Worm (Caenorhabditis elegans) whole organism, early embryonic: ENCODE measurements around the gene sds-22.

ENCODE experiments used
- B0310.2 ChIP-seq: sonication (generic microtip); optimal IDR thresholded peaks from 2 replicates; lab custom pipeline; 2016; ENCODE audit warnings: mild to moderate bottlenecking, missing genetic modification characterization, missing compliant biosample characterization
- F13C5.2 ChIP-seq: sonication (generic microtip); optimal IDR thresholded peaks from 2 replicates; lab custom pipeline; 2017; ENCODE audit warnings: mild to moderate bottlenecking, missing genetic modification characterization, inconsistent platforms, missing compliant biosample characterization
- aly-1 ChIP-seq: sonication (generic microtip); optimal IDR thresholded peaks from 2 replicates; lab custom pipeline; 2016; ENCODE audit warnings: missing genetic modification characterization, missing compliant biosample characterization
- ama-1 ChIP-seq: fragments of 150-350 bp; optimal IDR thresholded peaks from 2 replicates; lab custom pipeline; 2014
- ceh-13 ChIP-seq: fragments of 200-800 bp; sonication (Bioruptor generic); optimal IDR thresholded peaks from 2 replicates; lab custom pipeline; 2018; ENCODE audit warnings: mild to moderate bottlenecking, missing genetic modification characterization, missing compliant biosample characterization
- ceh-36 ChIP-seq: sonication (generic microtip); optimal IDR thresholded peaks from 2 replicates; lab custom pipeline; 2016; ENCODE audit warnings: missing genetic modification characterization, inconsistent platforms, missing compliant biosample characterization
- ets-7 ChIP-seq: sonication (generic microtip); optimal IDR thresholded peaks from 2 replicates; lab custom pipeline; 2016; ENCODE audit warnings: missing genotype, missing genetic modification characterization, missing compliant biosample characterization
- flt-1 ChIP-seq: fragments of 200-800 bp; sonication (Bioruptor generic); IDR thresholded peaks from 2 replicates; pipeline ENCODE4 v1.3.6; 2022; ENCODE audit warnings: missing genetic modification characterization, missing compliant biosample characterization
- hmbx-1 ChIP-seq: sonication (generic microtip); optimal IDR thresholded peaks from 2 replicates; lab custom pipeline; 2016; ENCODE audit warnings: mild to moderate bottlenecking, missing genetic modification characterization, missing compliant biosample characterization
- hmg-4 ChIP-seq: fragments of 200-800 bp; sonication (Bioruptor generic); optimal IDR thresholded peaks from 2 replicates; lab custom pipeline; 2018; ENCODE audit warnings: mild to moderate bottlenecking, missing genetic modification characterization, missing compliant biosample characterization
- hnd-1 ChIP-seq: sonication (generic microtip); optimal IDR thresholded peaks from 2 replicates; lab custom pipeline; 2016; ENCODE audit warnings: missing genetic modification characterization, missing compliant biosample characterization
- pes-1 ChIP-seq: fragments of 200-800 bp; sonication (Bioruptor generic); IDR thresholded peaks from 2 replicates; pipeline ENCODE4 v1.3.6; 2022; ENCODE audit warnings: missing genetic modification reagents, missing genetic modification characterization, missing compliant biosample characterization
- scrt-1 ChIP-seq: fragments of 200-800 bp; sonication (Bioruptor generic); IDR thresholded peaks from 2 replicates; pipeline ENCODE4 v1.3.6; 2022; ENCODE audit warnings: missing genetic modification characterization, missing compliant biosample characterization
- sea-1 ChIP-seq: fragments of 200-800 bp; sonication (Bioruptor generic); conservative IDR thresholded peaks from 2 replicates; pipeline ENCODE4 v1.3.6; 2022; ENCODE audit warnings: missing genetic modification characterization, missing compliant biosample characterization
- tbx-11 ChIP-seq: fragments of 200-800 bp; sonication (Bioruptor generic); IDR thresholded peaks from 2 replicates; pipeline ENCODE4 v1.3.6; 2022; ENCODE audit warnings: missing genetic modification characterization, missing compliant biosample characterization
- tbx-37 ChIP-seq: fragments of 200-800 bp; sonication (Bioruptor generic); conservative IDR thresholded peaks from 2 replicates; pipeline ENCODE4 v1.3.6; 2022; ENCODE audit warnings: missing genetic modification reagents, missing genetic modification characterization, missing compliant biosample characterization
- tra-4 ChIP-seq: sonication (generic microtip); optimal IDR thresholded peaks from 2 replicates; lab custom pipeline; 2017; ENCODE audit warnings: missing genetic modification characterization, missing compliant biosample characterization

Gene sds-22

DNA sequence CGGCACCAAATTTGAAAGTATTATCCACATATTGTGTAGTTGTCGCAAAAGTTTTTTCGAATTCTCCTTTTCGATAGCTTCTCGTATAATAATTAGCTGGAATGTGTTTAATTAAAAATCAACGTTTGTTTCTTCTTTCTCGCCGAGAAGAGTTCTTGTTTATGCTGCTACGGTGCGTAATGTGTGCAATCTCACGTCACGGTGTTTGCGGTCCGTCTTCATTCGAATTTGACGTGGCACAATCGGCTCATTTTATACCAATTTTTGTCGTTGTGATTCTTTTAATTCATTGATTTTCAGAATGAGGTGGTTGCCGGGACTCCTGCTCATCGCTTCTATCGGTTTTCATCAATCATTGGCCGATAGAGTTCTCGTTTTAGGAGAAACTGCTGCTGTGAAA lies 6.0 kb downstream of the sds-22 start, which contains the start of gene ostb-1:
Gene ostb-1 (plus strand): TSS at position 301 of the 400 bp plus-strand sequence.
- no peak for TF ChIP-seq hnd-1 (tag; lab: Kevin White, UChicago)
- no peak for TF ChIP-seq ceh-13 (GFP tag; lab: Kevin White, UChicago)
- no peak for TF ChIP-seq ceh-36
- no peak for TF ChIP-seq tra-4 (tag; lab: Kevin White, UChicago)
- TF ChIP-seq F13C5.2: no peak
- no peak for TF ChIP-seq B0310.2 (tag; lab: Kevin White, UChicago)
- TF ChIP-seq tbx-37 (GFP tag; lab: Robert Waterston, UW): no peak
- TF ChIP-seq hmg-4 (GFP tag; lab: Kevin White, UChicago): no peak
- no peak for TF ChIP-seq ama-1 (lab: Kevin White, UChicago)
- TF ChIP-seq aly-1 (tag; lab: Kevin White, UChicago): no peak
- TF ChIP-seq scrt-1 (GFP tag; lab: Robert Waterston, UW): no peak
- TF ChIP-seq ets-7 (tag; lab: Kevin White, UChicago): no peak
- TF ChIP-seq hmbx-1 (tag; lab: Kevin White, UChicago): no peak
- TF ChIP-seq flt-1 (GFP tag; lab: Robert Waterston, UW): no peak
- TF ChIP-seq pes-1 (GFP tag; lab: Robert Waterston, UW): no peak
- no peak for TF ChIP-seq sea-1 (GFP tag; lab: Robert Waterston, UW)
- TF ChIP-seq tbx-11 (GFP tag; lab: Robert Waterston, UW): no peak

DNA sequence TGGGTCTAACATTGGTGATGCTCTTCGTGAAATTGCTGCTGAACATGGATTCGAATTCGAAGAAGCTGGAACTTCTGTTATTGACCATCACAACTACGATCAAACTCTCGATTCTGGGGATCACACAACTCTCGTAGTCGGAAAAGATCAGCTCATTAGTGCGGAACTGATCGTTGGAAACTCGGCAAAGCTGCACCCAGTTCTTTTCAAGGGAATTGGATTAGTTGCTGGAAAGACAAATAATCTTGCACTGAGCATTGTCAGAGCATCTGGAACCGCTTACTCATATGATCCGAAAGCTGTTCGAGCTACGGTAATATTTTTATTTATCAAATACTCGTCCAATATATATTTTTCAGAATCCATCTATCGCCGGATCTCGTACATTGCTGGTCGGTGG lies 6.7 kb downstream of the sds-22 start:
- no peak for TF ChIP-seq ceh-13 (GFP tag; lab: Kevin White, UChicago)
- TF ChIP-seq sea-1 (GFP tag; lab: Robert Waterston, UW): no peak
- TF ChIP-seq flt-1 (GFP tag; lab: Robert Waterston, UW): no peak
- no peak for TF ChIP-seq ets-7 (tag; lab: Kevin White, UChicago)
- TF ChIP-seq tra-4 (tag; lab: Kevin White, UChicago): no peak
- TF ChIP-seq pes-1 (GFP tag; lab: Robert Waterston, UW): no peak

DNA sequence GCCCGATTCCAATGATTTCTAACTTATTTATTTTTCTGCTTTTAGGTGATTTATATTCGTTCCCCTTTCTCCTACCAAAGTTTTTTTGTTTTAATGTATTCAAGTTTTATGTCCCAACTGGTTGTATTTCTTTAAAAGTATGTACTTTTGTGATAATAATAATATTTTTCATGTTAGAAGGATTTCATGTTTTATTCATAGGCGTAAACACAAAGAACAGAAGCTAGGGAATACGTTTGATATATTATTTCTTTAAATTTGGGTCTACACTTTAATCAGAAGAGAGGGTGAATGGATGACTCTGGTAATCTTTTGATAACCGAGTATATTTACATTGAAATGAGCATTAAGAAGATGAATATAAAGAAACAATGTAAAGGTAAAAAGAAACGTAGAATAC lies 7.9 kb downstream of the sds-22 start:
- TF ChIP-seq ceh-36: no peak

DNA sequence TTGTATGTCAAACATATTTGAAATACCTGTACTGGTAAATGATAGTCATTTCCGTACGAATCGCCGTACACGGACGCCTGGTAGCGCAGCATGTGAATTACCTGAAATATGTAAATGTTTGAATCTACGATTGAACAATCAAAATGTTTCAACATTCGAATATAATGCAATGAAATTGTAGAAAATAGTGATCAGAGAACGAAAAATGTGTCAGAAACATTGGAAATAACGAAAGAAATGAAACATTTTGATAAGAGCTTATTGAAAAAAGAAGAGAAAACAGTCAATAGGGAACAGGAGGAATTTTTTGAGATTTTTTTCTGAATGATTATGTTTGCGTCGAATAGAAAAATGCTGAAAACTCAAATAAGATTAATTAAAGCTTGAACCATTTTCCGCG lies 11.9 kb downstream of the sds-22 start, which contains the start of gene ztf-17:
Gene ztf-17 (minus strand): TSS at position 101 of the 400 bp plus-strand sequence.
- TF ChIP-seq F13C5.2 (no peak), tbx-11 (GFP tag; lab: Robert Waterston, UW) (no peak), scrt-1 (GFP tag; lab: Robert Waterston, UW) (no peak), pes-1 (GFP tag; lab: Robert Waterston, UW) (no peak), tbx-37 (GFP tag; lab: Robert Waterston, UW) (no peak), flt-1 (GFP tag; lab: Robert Waterston, UW) (no peak), hmbx-1 (tag; lab: Kevin White, UChicago) (no peak), ceh-36 (no peak), sea-1 (GFP tag; lab: Robert Waterston, UW) (no peak), tra-4 (tag; lab: Kevin White, UChicago) (no peak), ceh-13 (GFP tag; lab: Kevin White, UChicago) (no peak), hnd-1 (tag; lab: Kevin White, UChicago) (no peak), ets-7 (tag; lab: Kevin White, UChicago) (no peak), B0310.2 (tag; lab: Kevin White, UChicago) (no peak), aly-1 (tag; lab: Kevin White, UChicago) (no peak), ama-1 (lab: Kevin White, UChicago) (no peak), hmg-4 (GFP tag; lab: Kevin White, UChicago) (no peak)

DNA sequence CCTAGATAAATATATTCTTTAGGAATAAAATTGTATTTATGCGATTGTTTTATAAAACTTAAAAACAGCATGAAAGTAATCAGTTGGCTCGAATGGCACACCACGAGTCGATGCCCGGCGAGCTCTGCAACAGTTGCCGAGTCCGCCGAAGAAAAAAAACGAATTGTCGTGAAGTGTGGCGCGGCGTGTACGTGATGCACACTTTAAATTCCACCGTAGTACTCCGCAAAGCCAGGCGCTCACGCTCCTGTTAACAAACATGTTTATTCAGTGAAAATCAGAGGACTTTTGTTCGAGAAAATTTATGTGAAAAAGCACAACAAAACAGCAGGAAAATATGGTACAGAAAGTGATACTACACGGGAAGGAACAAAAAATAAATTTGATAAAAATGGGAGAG lies 12.4 kb downstream of the sds-22 start:
- TF ChIP-seq tbx-37 (GFP tag; lab: Robert Waterston, UW) (no peak), tbx-11 (GFP tag; lab: Robert Waterston, UW) (no peak), tra-4 (tag; lab: Kevin White, UChicago) (no peak), sea-1 (GFP tag; lab: Robert Waterston, UW) (no peak), flt-1 (GFP tag; lab: Robert Waterston, UW) (no peak), aly-1 (tag; lab: Kevin White, UChicago) (no peak), ama-1 (lab: Kevin White, UChicago) (no peak), scrt-1 (GFP tag; lab: Robert Waterston, UW) (no peak), hnd-1 (tag; lab: Kevin White, UChicago) (no peak), F13C5.2 (no peak), hmg-4 (GFP tag; lab: Kevin White, UChicago) (no peak), B0310.2 (tag; lab: Kevin White, UChicago) (no peak), hmbx-1 (tag; lab: Kevin White, UChicago) (no peak), ets-7 (tag; lab: Kevin White, UChicago) (no peak), ceh-13 (GFP tag; lab: Kevin White, UChicago) (no peak)

DNA sequence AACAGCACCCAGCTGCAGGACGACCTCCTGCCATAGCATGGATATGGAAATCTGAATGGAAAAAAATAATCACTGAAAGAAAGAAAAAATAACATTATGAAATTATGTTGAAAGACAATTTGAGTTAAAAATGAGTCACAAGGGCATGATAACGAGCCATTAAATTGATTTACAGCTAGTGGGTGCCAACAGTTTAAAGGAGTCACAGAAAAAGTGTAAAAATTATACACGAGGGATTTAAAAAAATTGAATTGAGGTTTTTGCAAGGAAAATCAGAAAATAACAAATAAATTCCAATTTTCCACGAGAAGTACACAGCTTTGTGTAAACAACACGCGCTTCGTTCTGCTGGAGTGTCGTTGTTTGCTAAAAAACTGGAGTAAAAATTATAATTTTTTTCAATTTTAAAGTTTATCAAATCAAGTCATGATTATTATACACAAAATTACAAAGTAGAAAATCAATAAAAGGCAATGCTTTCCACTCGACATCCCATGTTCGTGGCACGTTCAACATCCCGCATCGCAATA lies 15.7 kb downstream of the sds-22 start, which contains the start of gene T01H3.3:
Gene T01H3.3 (minus strand): TSS at position 51 of the 530 bp plus-strand sequence.
- TF ChIP-seq F13C5.2: no peak
- TF ChIP-seq sea-1 (GFP tag; lab: Robert Waterston, UW): no peak

DNA sequence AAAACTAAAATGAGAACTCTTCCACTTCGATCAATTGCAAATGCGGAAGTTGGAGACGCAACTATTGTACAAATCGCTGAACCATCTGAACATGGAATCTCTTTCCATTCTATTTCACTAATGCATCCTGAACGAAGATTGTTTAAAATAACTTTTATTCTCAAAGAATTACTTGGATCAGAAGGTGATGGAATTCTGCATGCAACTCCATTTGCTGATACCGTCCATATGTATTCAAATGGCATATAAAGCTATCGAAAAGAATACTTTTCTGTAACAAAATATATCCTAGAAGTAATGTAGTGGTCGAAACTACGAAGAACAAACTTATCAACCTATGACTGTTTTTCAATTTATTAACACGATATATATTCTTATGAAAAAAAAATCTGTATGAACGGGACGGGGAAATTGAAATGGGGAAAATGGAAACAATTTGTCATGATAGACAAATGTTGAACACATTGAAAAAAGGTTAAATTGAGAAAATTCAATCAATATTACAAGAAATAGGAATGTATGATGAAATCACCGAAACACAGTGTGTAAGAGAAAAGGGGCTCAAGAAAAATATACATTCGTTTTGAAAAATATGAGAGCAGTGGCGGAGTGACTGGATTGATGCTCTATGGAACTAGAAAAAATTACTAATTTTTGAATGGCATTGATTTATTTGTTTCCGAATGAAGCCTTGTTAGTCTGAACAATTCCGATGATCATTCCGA lies 19.7 kb downstream of the sds-22 start, which contains the start of gene T01H3.2:
Gene T01H3.2 (minus strand): TSS at position 251 of the 725 bp plus-strand sequence.
- no peak for TF ChIP-seq flt-1 (GFP tag; lab: Robert Waterston, UW)
- no peak for TF ChIP-seq hnd-1 (tag; lab: Kevin White, UChicago)
- TF ChIP-seq ets-7 (tag; lab: Kevin White, UChicago): no peak
- no peak for TF ChIP-seq ceh-36
- no peak for TF ChIP-seq F13C5.2
- TF ChIP-seq sea-1 (GFP tag; lab: Robert Waterston, UW): no peak
- TF ChIP-seq tbx-37 (GFP tag; lab: Robert Waterston, UW): no peak
- no peak for TF ChIP-seq hmg-4 (GFP tag; lab: Kevin White, UChicago)
- no peak for TF ChIP-seq tbx-11 (GFP tag; lab: Robert Waterston, UW)
- no peak for TF ChIP-seq scrt-1 (GFP tag; lab: Robert Waterston, UW)
- TF ChIP-seq tra-4 (tag; lab: Kevin White, UChicago): no peak
- TF ChIP-seq pes-1 (GFP tag; lab: Robert Waterston, UW): no peak
- no peak for TF ChIP-seq ama-1 (lab: Kevin White, UChicago)
- TF ChIP-seq B0310.2 (tag; lab: Kevin White, UChicago): no peak
